Fruit fly (Drosophila melanogaster) whole organism, prepupa: ENCODE measurements around the gene CG14957.

Source experiments
- CG11762 ChIP-seq: fragments of 200-800 bp; sonication (Bioruptor generic); optimal IDR thresholded peaks from 3 replicates; lab custom pipeline; 2016; ENCODE audit warnings: missing biosample characterization, missing genetic modification characterization; ENCODE audit not compliant: insufficient read depth
- CG32006 ChIP-seq: fragments of 200-800 bp; sonication (Bioruptor generic); optimal IDR thresholded peaks from 3 replicates; lab custom pipeline; 2017; ENCODE audit warnings: missing biosample characterization, mild to moderate bottlenecking, missing genetic modification characterization
- Met ChIP-seq: fragments of 200-800 bp; sonication (Bioruptor generic); optimal IDR thresholded peaks from 3 replicates; lab custom pipeline; 2016; ENCODE audit warnings: missing biosample characterization, missing genetic modification characterization
- OdsH ChIP-seq: fragments of 200-800 bp; sonication (Bioruptor generic); optimal IDR thresholded peaks from 3 replicates; lab custom pipeline; 2016; ENCODE audit warnings: missing biosample characterization, missing genetic modification characterization

dm6 chr3L:3208895-3209294, 21.5 kb downstream of the CG14957 start, which contains the start of the genes CG32269 and CG32270:
- TF ChIP-seq CG11762 (GFP tag; lab: Kevin White, UChicago), result no peak
- no peak for TF ChIP-seq OdsH (GFP tag; lab: Kevin White, UChicago)
- no peak for TF ChIP-seq Met (GFP tag; lab: Kevin White, UChicago)
- no peak for TF ChIP-seq CG32006 (GFP tag; lab: Kevin White, UChicago)
